Worm (Caenorhabditis elegans): ENCODE measurements around the gene lsy-12.

The lsy-12 gene

ce11 chrV:9868311-9868710, 8.5 kb upstream of the lsy-12 start, which contains the start of gene srab-17:
TSS of gene srab-17 (minus strand) at chrV:9868411.
- TF ChIP-seq ceh-14 (tag; optimal IDR thresholded peaks at IDR 0.05) (no peak), ceh-48 (tag; optimal IDR thresholded peaks at IDR 0.05) (no peak), odd-2 (tag; optimal IDR thresholded peaks at IDR 0.05) (no peak), fkh-6 (tag; optimal IDR thresholded peaks at IDR 0.05) (no peak), pqm-1 (tag; optimal IDR thresholded peaks at IDR 0.05) (no peak)

ce11 chrV:9860337-9860736, 574 bp upstream of the lsy-12 start:
- TF ChIP-seq ceh-9 (tag; optimal IDR thresholded peaks at IDR 0.05), result no peak
- TF ChIP-seq nfya-1 (tag; optimal IDR thresholded peaks at IDR 0.05), result peak; percentile 91
- no peak for TF ChIP-seq rnt-1 (tag; optimal IDR thresholded peaks at IDR 0.05)
- TF ChIP-seq madf-2 (tag; optimal IDR thresholded peaks at IDR 0.05), result no peak
- TF ChIP-seq zip-5 (tag; optimal IDR thresholded peaks at IDR 0.05), result no peak

ce11 chrV:9856978-9857377, 2.8 kb downstream of the lsy-12 start:
- TF ChIP-seq sox-2 (GFP tag; IDR thresholded peaks at IDR 0.05) (no peak), unc-55 (GFP tag; optimal IDR thresholded peaks at IDR 0.05) (no peak), ceh-30 (tag; optimal IDR thresholded peaks at IDR 0.05) (no peak), ceh-18 (tag; optimal IDR thresholded peaks at IDR 0.05) (no peak), K02D7.2 (tag; optimal IDR thresholded peaks at IDR 0.05) (no peak), madf-2 (tag; optimal IDR thresholded peaks at IDR 0.05) (no peak), syd-9 (tag; optimal IDR thresholded peaks at IDR 0.05) (no peak), ceh-2 (tag; optimal IDR thresholded peaks at IDR 0.05) (no peak), ama-1 (optimal IDR thresholded peaks at IDR 0.05) (no peak), ahr-1 (tag; optimal IDR thresholded peaks at IDR 0.05) (no peak), ceh-22 (tag; optimal IDR thresholded peaks at IDR 0.05) (no peak), T23F11.4 (GFP tag; optimal IDR thresholded peaks at IDR 0.05) (no peak), rnt-1 (tag; optimal IDR thresholded peaks at IDR 0.05) (no peak), mec-3 (tag; optimal IDR thresholded peaks at IDR 0.05; ENCODE audit: borderline replicate concordance) (no peak), dmd-4 (tag; optimal IDR thresholded peaks at IDR 0.05; ENCODE audit: borderline replicate concordance) (no peak), elt-2 (tag; optimal IDR thresholded peaks at IDR 0.05) (no peak), gmeb-2 (tag; optimal IDR thresholded peaks at IDR 0.05) (no peak)

- TF ChIP-seq pha-2 (tag; optimal IDR thresholded peaks at IDR 0.05), result peak; percentile 12
- no peak for TF ChIP-seq sox-4 (tag; optimal IDR thresholded peaks at IDR 0.05)
- no peak for TF ChIP-seq sdc-2 (tag; optimal IDR thresholded peaks at IDR 0.05)
- TF ChIP-seq elt-2 (tag; optimal IDR thresholded peaks at IDR 0.05), result peak; percentile 3
- no peak for TF ChIP-seq ceh-19 (GFP tag; optimal IDR thresholded peaks at IDR 0.05)
- peak; percentile 18 for TF ChIP-seq ceh-18 (tag; optimal IDR thresholded peaks at IDR 0.05)
- peak; percentile 31 for TF ChIP-seq ref-2 (tag; optimal IDR thresholded peaks at IDR 0.05)
- TF ChIP-seq C08G9.2 (tag; optimal IDR thresholded peaks at IDR 0.05), result peak; percentile 1
- TF ChIP-seq ceh-31 (tag; optimal IDR thresholded peaks at IDR 0.05), result peak; percentile 21
- TF ChIP-seq nfya-1 (tag; optimal IDR thresholded peaks at IDR 0.05), result peak; percentile 23
- peak; percentile 24 for TF ChIP-seq tbx-2 (tag; optimal IDR thresholded peaks at IDR 0.05)
- TF ChIP-seq nhr-232 (tag; optimal IDR thresholded peaks at IDR 0.05), result no peak
- peak; percentile 32 for TF ChIP-seq pros-1 (tag; optimal IDR thresholded peaks at IDR 0.05)
Observed at ce11 chrV:9855920-9856852, 3.6 kb downstream of the lsy-12 start.
